Fruit fly (Drosophila melanogaster) whole organism, prepupa: ENCODE results near the gene CG5342.

Source experiments
- CG10631 ChIP-seq: fragments of 200-800 bp; sonication (Bioruptor generic); optimal IDR thresholded peaks from 2 replicates; lab custom pipeline; 2016; ENCODE audit warnings: missing biosample characterization, missing genetic modification characterization
- CG11294 ChIP-seq: fragments of 200-800 bp; sonication (Bioruptor generic); IDR thresholded peaks from 2 replicates; pipeline ENCODE4 v1.3.6; 2022; ENCODE audit warnings: missing biosample characterization, missing genetic modification characterization
- CG11902 ChIP-seq: fragments of 200-800 bp; sonication (Bioruptor generic); optimal IDR thresholded peaks from 3 replicates; lab custom pipeline; 2016; ENCODE audit warnings: missing biosample characterization, missing genetic modification characterization
- CG16779 ChIP-seq: fragments of 200-800 bp; sonication (Bioruptor generic); optimal IDR thresholded peaks from 3 replicates; lab custom pipeline; 2017; ENCODE audit warnings: missing biosample characterization, mild to moderate bottlenecking, missing genetic modification characterization
- CG8632 ChIP-seq: fragments of 200-800 bp; sonication (Bioruptor generic); optimal IDR thresholded peaks from 3 replicates; lab custom pipeline; 2016; ENCODE audit warnings: missing biosample characterization, missing genetic modification characterization
- CG9139 ChIP-seq: fragments of 200-800 bp; sonication (Bioruptor generic); optimal IDR thresholded peaks from 3 replicates; lab custom pipeline; 2017; ENCODE audit warnings: missing biosample characterization, mild to moderate bottlenecking, missing genetic modification characterization
- Ets96B ChIP-seq: fragments of 200-800 bp; optimal IDR thresholded peaks from 2 replicates; lab custom pipeline; 2019; ENCODE audit warnings: missing biosample characterization, mild to moderate bottlenecking, missing genetic modification characterization, moderate library complexity
- Sox102F ChIP-seq: fragments of 200-800 bp; sonication (Bioruptor generic); optimal IDR thresholded peaks from 2 replicates; lab custom pipeline; 2016; ENCODE audit warnings: missing biosample characterization, mild to moderate bottlenecking, missing genetic modification characterization
- cyc ChIP-seq: fragments of 200-800 bp; sonication (Bioruptor generic); optimal IDR thresholded peaks from 3 replicates; lab custom pipeline; 2016; ENCODE audit warnings: missing biosample characterization, missing genetic modification characterization
- dsx ChIP-seq: fragments of 200-800 bp; optimal IDR thresholded peaks from 3 replicates; lab custom pipeline; 2019; ENCODE audit warnings: missing biosample characterization, mild to moderate bottlenecking, missing genetic modification characterization, moderate library complexity; ENCODE audit not compliant: poor library complexity, severe bottlenecking
- fd59A ChIP-seq: fragments of 200-800 bp; sonication (Bioruptor generic); optimal IDR thresholded peaks from 2 replicates; lab custom pipeline; 2017; ENCODE audit warnings: missing biosample characterization, mild to moderate bottlenecking, missing genetic modification characterization, missing genetic modification reagents
- lz ChIP-seq: fragments of 200-800 bp; sonication (Bioruptor generic); optimal IDR thresholded peaks from 3 replicates; lab custom pipeline; 2016; ENCODE audit warnings: missing biosample characterization, missing genetic modification characterization
- vri ChIP-seq: fragments of 200-800 bp; sonication (Bioruptor generic); optimal IDR thresholded peaks from 3 replicates; lab custom pipeline; 2016; ENCODE audit warnings: missing biosample characterization, mild to moderate bottlenecking, missing genetic modification characterization

- TF ChIP-seq CG10631 (GFP tag; lab: Kevin White, UChicago), result no peak
- no peak for TF ChIP-seq fd59A (GFP tag; lab: Kevin White, UChicago)
- TF ChIP-seq dsx, result no peak
- TF ChIP-seq CG16779, result no peak
- TF ChIP-seq Sox102F (GFP tag; lab: Kevin White, UChicago), result no peak
- TF ChIP-seq vri (GFP tag; lab: Kevin White, UChicago), result no peak
- TF ChIP-seq lz, result no peak
- no peak for TF ChIP-seq CG11902 (GFP tag; lab: Kevin White, UChicago)
- TF ChIP-seq cyc (GFP tag; lab: Kevin White, UChicago), result no peak
- TF ChIP-seq CG8632, result no peak
- TF ChIP-seq CG9139 (GFP tag; lab: Kevin White, UChicago), result no peak
- no peak for TF ChIP-seq Ets96B
- TF ChIP-seq CG11294 (GFP tag; lab: Robert Waterston, UW), result no peak
These were observed 27.6 kb upstream of the CG5342 start for dm6 chr3R:11551071-11551470.
